Fruit fly (Drosophila melanogaster) whole organism, embryonic: Measurements from ENCODE around the gene CG17571.

Source experiments
- BEAF-32 ChIP-seq: fragments of 200-800 bp; sonication (Bioruptor generic); optimal IDR thresholded peaks from 3 replicates; lab custom pipeline; 2017; ENCODE audit warnings: missing biosample characterization, missing genetic modification characterization, mild to moderate bottlenecking, moderate library complexity, missing genetic modification reagents
- CG10431 ChIP-seq: fragments of 200-800 bp; sonication (Bioruptor generic); optimal IDR thresholded peaks from 3 replicates; lab custom pipeline; 2018; ENCODE audit warnings: missing biosample characterization, mild to moderate bottlenecking, missing genetic modification characterization
- CG11456 ChIP-seq: fragments of 200-800 bp; sonication (Bioruptor generic); IDR thresholded peaks from 3 replicates; pipeline ENCODE4 v1.3.6; 2022; ENCODE audit warnings: missing biosample characterization, missing genetic modification characterization
- CG11504 ChIP-seq: fragments of 200-800 bp; sonication (Bioruptor generic); optimal IDR thresholded peaks from 3 replicates; lab custom pipeline; 2019; ENCODE audit warnings: missing biosample characterization, mild to moderate bottlenecking, missing genetic modification characterization, moderate library complexity
- CG13894 ChIP-seq: fragments of 200-800 bp; sonication (Bioruptor generic); optimal IDR thresholded peaks from 3 replicates; lab custom pipeline; 2018; ENCODE audit warnings: missing biosample characterization, mild to moderate bottlenecking, missing genetic modification characterization, moderate library complexity
- CG15514 ChIP-seq: fragments of 200-800 bp; sonication (Bioruptor generic); optimal IDR thresholded peaks from 3 replicates; lab custom pipeline; 2017; ENCODE audit warnings: missing biosample characterization, missing genetic modification characterization, mild to moderate bottlenecking, moderate library complexity, missing genetic modification reagents
- CG17359 ChIP-seq: fragments of 200-800 bp; sonication (Bioruptor generic); optimal IDR thresholded peaks from 3 replicates; lab custom pipeline; 2018; ENCODE audit warnings: missing biosample characterization, mild to moderate bottlenecking, missing genetic modification characterization, moderate library complexity
- CG17361 ChIP-seq: fragments of 200-800 bp; sonication (Bioruptor generic); IDR thresholded peaks from 3 replicates; pipeline ENCODE4 v1.3.6; 2022; ENCODE audit warnings: missing biosample characterization, missing genetic modification characterization
- CG2199 ChIP-seq: fragments of 200-800 bp; sonication (Bioruptor generic); IDR thresholded peaks from 3 replicates; pipeline ENCODE4 v1.3.6; 2022; ENCODE audit warnings: missing biosample characterization, missing genetic modification characterization
- CG3847 ChIP-seq: fragments of 200-800 bp; sonication (Bioruptor generic); IDR thresholded peaks from 2 replicates; pipeline ENCODE4 v1.3.6; 2022; ENCODE audit warnings: missing biosample characterization, missing genetic modification characterization
- CG42726 ChIP-seq: fragments of 200-800 bp; sonication (Bioruptor generic); IDR thresholded peaks from 2 replicates; pipeline ENCODE4 v1.3.6; 2022; ENCODE audit warnings: missing biosample characterization, missing genetic modification characterization; ENCODE audit not compliant: partially characterized antibody
- CG4707 ChIP-seq: fragments of 200-800 bp; sonication (Bioruptor generic); optimal IDR thresholded peaks from 2 replicates; lab custom pipeline; 2018; ENCODE audit warnings: missing biosample characterization, mild to moderate bottlenecking, missing genetic modification characterization, moderate library complexity
- CG6791 ChIP-seq: fragments of 200-800 bp; sonication (Bioruptor generic); IDR thresholded peaks from 3 replicates; pipeline ENCODE4 v1.3.6; 2022; ENCODE audit warnings: missing biosample characterization, missing genetic modification characterization; ENCODE audit not compliant: partially characterized antibody
- CG7839 ChIP-seq: fragments of 200-800 bp; sonication (Bioruptor generic); optimal IDR thresholded peaks from 3 replicates; lab custom pipeline; 2018; ENCODE audit warnings: missing biosample characterization, mild to moderate bottlenecking, missing genetic modification characterization, moderate library complexity
- CG8290 ChIP-seq, 3 experiments: fragments of 200-800 bp; sonication (Bioruptor generic); optimal IDR thresholded peaks; 2 replicates each; lab custom pipeline; 2016 to 2019; ENCODE audit warnings: missing biosample characterization in 3 of 3, missing genetic modification characterization in 3 of 3, mild to moderate bottlenecking in 2 of 3, moderate library complexity in 1 of 3
- CG9817 ChIP-seq: fragments of 200-800 bp; sonication (Bioruptor generic); optimal IDR thresholded peaks from 2 replicates; lab custom pipeline; 2018; ENCODE audit warnings: missing biosample characterization, mild to moderate bottlenecking, missing genetic modification characterization, moderate library complexity
- CTCF ChIP-seq: fragments of 200-800 bp; sonication (Bioruptor generic); optimal IDR thresholded peaks from 2 replicates; lab custom pipeline; 2017; ENCODE audit warnings: missing biosample characterization, mild to moderate bottlenecking, missing genetic modification characterization, moderate library complexity
- Deaf1 ChIP-seq: fragments of 200-800 bp; optimal IDR thresholded peaks from 3 replicates; lab custom pipeline; 2019; ENCODE audit warnings: missing biosample characterization, mild to moderate bottlenecking, missing genetic modification characterization, moderate library complexity
- Doc3 ChIP-seq: fragments of 200-800 bp; sonication (Bioruptor generic); IDR thresholded peaks from 3 replicates; pipeline ENCODE4 v1.3.6; 2022; ENCODE audit warnings: missing biosample characterization, missing genetic modification characterization; ENCODE audit not compliant: partially characterized antibody
- E2f2 ChIP-seq: fragments of 200-800 bp; sonication (Bioruptor generic); IDR thresholded peaks from 2 replicates; pipeline ENCODE4 v1.3.6; 2022; ENCODE audit warnings: missing biosample characterization, missing genetic modification characterization
- Ets97D ChIP-seq: fragments of 200-800 bp; sonication (Bioruptor generic); optimal IDR thresholded peaks from 3 replicates; lab custom pipeline; 2016; ENCODE audit warnings: missing biosample characterization, missing genetic modification characterization
- HLH4C ChIP-seq: fragments of 200-800 bp; sonication (Bioruptor generic); IDR thresholded peaks from 3 replicates; pipeline ENCODE4 v1.3.6; 2022; ENCODE audit warnings: missing biosample characterization, missing genetic modification characterization; ENCODE audit not compliant: partially characterized antibody
- HmgD ChIP-seq: fragments of 200-800 bp; sonication (Bioruptor generic); optimal IDR thresholded peaks from 3 replicates; lab custom pipeline; 2016; ENCODE audit warnings: missing biosample characterization, missing genetic modification characterization
- NC2β ChIP-seq: fragments of 200-800 bp; sonication (Bioruptor generic); optimal IDR thresholded peaks from 2 replicates; lab custom pipeline; 2016; ENCODE audit warnings: missing biosample characterization, missing genetic modification characterization
- NfI ChIP-seq: fragments of 200-800 bp; sonication (Bioruptor generic); optimal IDR thresholded peaks from 3 replicates; lab custom pipeline; 2018; ENCODE audit warnings: missing biosample characterization, mild to moderate bottlenecking, missing genetic modification characterization, moderate library complexity
- Oli ChIP-seq: fragments of 200-800 bp; sonication (Bioruptor generic); optimal IDR thresholded peaks from 2 replicates; lab custom pipeline; 2018; ENCODE audit warnings: missing biosample characterization, mild to moderate bottlenecking, missing genetic modification characterization, moderate library complexity
- Rfx ChIP-seq: fragments of 200-800 bp; sonication (Bioruptor generic); IDR thresholded peaks from 2 replicates; pipeline ENCODE4 v1.3.6; 2022; ENCODE audit warnings: missing biosample characterization, missing genetic modification characterization
- Sin3A ChIP-seq: fragments of >200 bp; optimal IDR thresholded peaks from 2 replicates; lab custom pipeline; 2018
- Sry-δ ChIP-seq: fragments of 200-800 bp; sonication (Bioruptor generic); optimal IDR thresholded peaks from 2 replicates; lab custom pipeline; 2016; ENCODE audit warnings: missing biosample characterization, missing genetic modification characterization
- Xbp1 ChIP-seq: fragments of 200-800 bp; sonication (Bioruptor generic); optimal IDR thresholded peaks from 3 replicates; lab custom pipeline; 2016; ENCODE audit warnings: missing biosample characterization, mild to moderate bottlenecking, missing genetic modification characterization
- ash1 ChIP-seq: fragments of 200-800 bp; sonication (Bioruptor generic); optimal IDR thresholded peaks from 2 replicates; lab custom pipeline; 2018; ENCODE audit warnings: missing biosample characterization, mild to moderate bottlenecking, missing genetic modification characterization
- bab2 ChIP-seq: fragments of 200-800 bp; sonication (Bioruptor generic); optimal IDR thresholded peaks from 2 replicates; lab custom pipeline; 2016; ENCODE audit warnings: missing biosample characterization, missing genetic modification characterization
- ci ChIP-seq: fragments of 200-800 bp; sonication (Bioruptor generic); IDR thresholded peaks from 3 replicates; pipeline ENCODE4 v1.3.6; 2022; ENCODE audit warnings: missing biosample characterization, missing genetic modification characterization
- emc ChIP-seq: fragments of 200-800 bp; sonication (Bioruptor generic); optimal IDR thresholded peaks from 2 replicates; lab custom pipeline; 2016; ENCODE audit warnings: missing biosample characterization, missing genetic modification characterization
- eve ChIP-seq, 2 experiments: fragments of >200 bp; optimal IDR thresholded peaks; 2 replicates each; lab custom pipeline; 2017; ENCODE audit warnings: missing biosample characterization in 2 of 2, missing genetic modification characterization in 2 of 2
- lmd ChIP-seq: fragments of 200-800 bp; sonication (Bioruptor generic); IDR thresholded peaks from 2 replicates; pipeline ENCODE4 v1.3.6; 2022; ENCODE audit warnings: missing biosample characterization, missing genetic modification characterization
- lola ChIP-seq, 3 experiments: fragments of >200 bp in 2 of 3; fragments of 200-800 bp in 1 of 3; sonication (Bioruptor generic) in 1 of 3; optimal IDR thresholded peaks; 2 replicates each; lab custom pipeline; 2017 to 2019; ENCODE audit warnings: missing biosample characterization in 3 of 3, missing genetic modification characterization in 3 of 3, mild to moderate bottlenecking in 1 of 3, moderate library complexity in 1 of 3
- nerfin-2 ChIP-seq: fragments of 200-800 bp; sonication (Bioruptor generic); IDR thresholded peaks from 2 replicates; pipeline ENCODE4 v1.3.6; 2022; ENCODE audit warnings: missing biosample characterization, missing genetic modification characterization; ENCODE audit not compliant: partially characterized antibody
- nmo ChIP-seq: fragments of 200-800 bp; sonication (Bioruptor generic); optimal IDR thresholded peaks from 2 replicates; lab custom pipeline; 2018; ENCODE audit warnings: missing biosample characterization, mild to moderate bottlenecking, missing genetic modification characterization, moderate library complexity
- phol ChIP-seq: fragments of 200-800 bp; sonication (Bioruptor generic); optimal IDR thresholded peaks from 3 replicates; lab custom pipeline; 2018; ENCODE audit warnings: missing biosample characterization, mild to moderate bottlenecking, missing genetic modification characterization, moderate library complexity
- pita ChIP-seq: fragments of 200-800 bp; sonication (Bioruptor generic); optimal IDR thresholded peaks from 2 replicates; lab custom pipeline; 2017; ENCODE audit warnings: missing biosample characterization, mild to moderate bottlenecking, missing genetic modification characterization
- pros ChIP-seq: fragments of 200-800 bp; sonication (Bioruptor generic); optimal IDR thresholded peaks from 3 replicates; lab custom pipeline; 2019; ENCODE audit warnings: missing biosample characterization, mild to moderate bottlenecking, missing genetic modification characterization, moderate library complexity
- psq ChIP-seq: fragments of 200-800 bp; sonication (Bioruptor generic); optimal IDR thresholded peaks from 2 replicates; lab custom pipeline; 2017; ENCODE audit warnings: missing biosample characterization, missing genetic modification characterization
- pzg ChIP-seq: fragments of 200-800 bp; sonication (Bioruptor generic); optimal IDR thresholded peaks from 3 replicates; lab custom pipeline; 2018; ENCODE audit warnings: missing biosample characterization, mild to moderate bottlenecking, missing genetic modification characterization, moderate library complexity
- slbo ChIP-seq: fragments of 200-800 bp; sonication (Bioruptor generic); IDR thresholded peaks from 2 replicates; pipeline ENCODE4 v1.3.6; 2022; ENCODE audit warnings: missing biosample characterization, missing genetic modification characterization
- ssp ChIP-seq: fragments of 200-800 bp; sonication (Bioruptor generic); IDR thresholded peaks from 2 replicates; pipeline ENCODE4 v1.3.6; 2022; ENCODE audit warnings: missing biosample characterization, missing genetic modification characterization
- stwl ChIP-seq: fragments of 200-800 bp; sonication (Bioruptor generic); optimal IDR thresholded peaks from 3 replicates; lab custom pipeline; 2018; ENCODE audit warnings: missing biosample characterization, mild to moderate bottlenecking, missing genetic modification characterization, moderate library complexity
- trh ChIP-seq: fragments of 200-800 bp; sonication (Bioruptor generic); optimal IDR thresholded peaks from 2 replicates; lab custom pipeline; 2016; ENCODE audit warnings: missing biosample characterization, missing genetic modification characterization
- vvl ChIP-seq: fragments of 200-800 bp; sonication (Bioruptor generic); IDR thresholded peaks from 2 replicates; pipeline ENCODE4 v1.3.6; 2022; ENCODE audit warnings: missing biosample characterization, missing genetic modification characterization
- zfh1 ChIP-seq: fragments of 200-800 bp; sonication (Bioruptor generic); IDR thresholded peaks from 3 replicates; pipeline ENCODE4 v1.3.6; 2022; ENCODE audit warnings: missing biosample characterization, missing genetic modification characterization

CG17571 gene

DNA sequence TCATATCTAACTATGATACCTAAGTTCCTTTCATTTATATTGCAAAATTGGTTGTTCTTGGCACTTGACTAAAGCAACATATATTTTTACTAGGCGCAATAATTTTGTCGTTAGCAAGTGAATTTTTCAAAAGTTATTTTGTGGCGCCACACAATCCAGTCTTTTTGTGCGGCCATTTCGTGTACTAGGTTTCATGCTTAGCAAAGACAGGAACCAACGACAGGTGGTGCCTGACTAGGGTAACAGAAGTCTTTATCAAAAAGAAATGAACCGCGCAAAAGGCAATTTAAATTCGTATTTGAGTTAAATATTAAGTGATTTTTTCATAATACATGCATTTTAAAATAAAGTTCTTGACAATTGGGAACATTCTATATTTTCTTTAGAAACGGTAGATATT, 36.9 kb upstream of the CG17571 start (continued):
- TF ChIP-seq pros (GFP tag; lab: Kevin White, UChicago) (no peak), HLH4C (GFP tag; lab: Robert Waterston, UW) (no peak), CG7839 (peak; percentile 21), Rfx (GFP tag; lab: Robert Waterston, UW) (peak; percentile 27; the same call in 1 of the 2 replicates), CG42726 (GFP tag; lab: Robert Waterston, UW) (peak; percentile 70; the same call in 1 of the 2 replicates), CG3847 (GFP tag; lab: Robert Waterston, UW) (peak; percentile 32; the same call in 1 of the 2 replicates), NC2β (no peak), pita (GFP tag; lab: Kevin White, UChicago) (peak; percentile 70), ssp (no peak), Ets97D (GFP tag; lab: Kevin White, UChicago) (peak; percentile 29), CG17361 (peak; percentile 29; the same call in 1 of the 3 replicates), E2f2 (GFP tag; lab: Robert Waterston, UW) (peak; percentile 82), ash1 (GFP tag; lab: Kevin White, UChicago) (no peak), emc (GFP tag; lab: Kevin White, UChicago) (no peak), trh (GFP tag; lab: Kevin White, UChicago) (no peak), Sin3A (lab: Kevin White, UChicago) (no peak), Sry-δ (GFP tag; lab: Kevin White, UChicago) (peak; percentile 9), Deaf1 (tag; lab: Kevin White, UChicago) (no peak), HmgD (GFP tag; lab: Kevin White, UChicago) (peak; percentile 40), vvl (GFP tag; lab: Robert Waterston, UW) (peak; percentile 38), CG15514 (GFP tag; lab: Kevin White, UChicago) (peak; percentile 47), CG11504 (peak; percentile 72), lola (GFP tag; optimal IDR thresholded peaks at IDR 0.05; lab: Kevin White, UChicago) (no peak), CG11456 (GFP tag; lab: Robert Waterston, UW) (peak; percentile 60; the same call in 1 of the 3 replicates), CG4707 (GFP tag; lab: Kevin White, UChicago) (no peak), CG10431 (GFP tag; lab: Kevin White, UChicago) (no peak), zfh1 (GFP tag; lab: Robert Waterston, UW) (peak; percentile 29; the same call in 1 of the 3 replicates), nmo (GFP tag; lab: Kevin White, UChicago) (peak; percentile 15), ci (0 out of 3 replicates have a peak, but pooled peaks have one; percentile 11), NfI (peak; percentile 2), slbo (GFP tag; lab: Robert Waterston, UW) (peak; percentile 59), pzg (peak; percentile 31), CG17359 (tag; lab: Kevin White, UChicago) (no peak), bab2 (no peak), CG9817 (tag; lab: Kevin White, UChicago) (no peak), phol (tag; lab: Kevin White, UChicago) (no peak), CG2199 (GFP tag; lab: Robert Waterston, UW) (peak; percentile 96), Doc3 (GFP tag; lab: Robert Waterston, UW) (no peak), psq (GFP tag; lab: Kevin White, UChicago) (no peak), BEAF-32 (GFP tag; lab: Kevin White, UChicago) (no peak), CG8290 (GFP tag; optimal IDR thresholded peaks at IDR 0.05; lab: Kevin White, UChicago) (no peak), CG8290 (tag; optimal IDR thresholded peaks at IDR 0.05; lab: Kevin White, UChicago) (peak in 1 of 2 experiments; percentile 61), nerfin-2 (GFP tag; lab: Robert Waterston, UW) (no peak), Xbp1 (GFP tag; lab: Kevin White, UChicago) (peak; percentile 10), stwl (tag; lab: Kevin White, UChicago) (peak; percentile 75), CG13894 (tag; lab: Kevin White, UChicago) (no peak), CTCF (GFP tag; lab: Kevin White, UChicago) (peak; percentile 96), eve (GFP tag; optimal IDR thresholded peaks at IDR 0.05; lab: Kevin White, UChicago) (no peak), Oli (tag; lab: Kevin White, UChicago) (no peak), lmd (GFP tag; lab: Robert Waterston, UW) (no peak), CG6791 (GFP tag; lab: Robert Waterston, UW) (no peak)
- TF ChIP-seq, all 482 proteins: peak for 35
